Worm (Caenorhabditis elegans): ENCODE measurements around the gene lev-9.

lev-9 gene

ce11 chrX:6337338-6337737 lies 45.8 kb upstream of the lev-9 start:
- no peak for TF ChIP-seq mab-9 (GFP tag; IDR thresholded peaks at IDR 0.05)

- TF ChIP-seq efl-3 (GFP tag; optimal IDR thresholded peaks at IDR 0.05) (no peak), nhr-76 (tag; optimal IDR thresholded peaks at IDR 0.05) (no peak)
Observed at ce11 chrX:6334602-6335001, 43.1 kb upstream of the lev-9 start.

DNA sequence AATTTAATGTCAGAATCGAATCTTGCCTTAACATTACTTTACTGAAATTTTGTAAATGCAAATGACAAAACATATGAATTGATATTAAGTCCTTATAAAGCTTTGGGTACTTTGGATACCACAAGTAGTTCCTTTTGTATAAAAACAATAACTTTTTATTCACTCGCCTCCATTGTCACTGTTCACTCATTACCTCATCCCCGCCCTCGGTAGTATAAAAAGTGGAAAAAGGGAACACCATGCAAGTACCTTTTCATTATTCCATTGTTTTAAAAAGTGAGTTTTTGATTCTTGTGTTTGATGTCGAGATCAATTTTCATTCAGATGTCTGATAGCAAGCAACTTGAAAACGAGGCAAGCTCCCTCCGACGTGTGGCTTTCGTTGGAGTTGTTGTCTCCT lies 42.5 kb upstream of the lev-9 start, which contains the start of gene col-171:
TSS of gene col-171 (plus strand) at position 301 of the 400 bp plus-strand sequence.
- TF ChIP-seq efl-1 (optimal IDR thresholded peaks at IDR 0.05) (no peak), efl-1 (GFP tag; optimal IDR thresholded peaks at IDR 0.05 in 1 of 2) (peak in 1 of 2 experiments; percentile 22), ces-1 (GFP tag; optimal IDR thresholded peaks at IDR 0.05) (no peak)

- TF ChIP-seq vab-15 (tag; optimal IDR thresholded peaks at IDR 0.05), result no peak
- no peak for TF ChIP-seq sptf-1 (tag; optimal IDR thresholded peaks at IDR 0.05)
- TF ChIP-seq pag-3 (tag; optimal IDR thresholded peaks at IDR 0.05; ENCODE audit: borderline replicate concordance, insufficient read depth), result no peak
- no peak for TF ChIP-seq C34B4.2 (tag; optimal IDR thresholded peaks at IDR 0.05)
- TF ChIP-seq nhr-12 (tag; optimal IDR thresholded peaks at IDR 0.05), result no peak
- no peak for TF ChIP-seq unc-98 (GFP tag; IDR thresholded peaks at IDR 0.05)
- no peak for TF ChIP-seq ces-1 (GFP tag; optimal IDR thresholded peaks at IDR 0.05)
- no peak for TF ChIP-seq xbp-1 (tag; optimal IDR thresholded peaks at IDR 0.05)
- no peak for TF ChIP-seq ama-1 (optimal IDR thresholded peaks at IDR 0.05)
- no peak for TF ChIP-seq nhr-237 (tag; optimal IDR thresholded peaks at IDR 0.05)
- no peak for TF ChIP-seq ceh-63 (GFP tag; optimal IDR thresholded peaks at IDR 0.05)
- no peak for TF ChIP-seq sox-4 (tag; optimal IDR thresholded peaks at IDR 0.05)
- no peak for TF ChIP-seq lin-35 (GFP tag; optimal IDR thresholded peaks at IDR 0.05)
- no peak for TF ChIP-seq rnt-1 (tag; optimal IDR thresholded peaks at IDR 0.05)
- TF ChIP-seq fkh-10 (GFP tag; optimal IDR thresholded peaks at IDR 0.05), result no peak
- no peak for TF ChIP-seq lsy-2 (tag; optimal IDR thresholded peaks at IDR 0.05)
- no peak for TF ChIP-seq Y116A8C.19 (tag; optimal IDR thresholded peaks at IDR 0.05; ENCODE audit: borderline replicate concordance)
Observed at ce11 chrX:6331409-6331808, 39.9 kb upstream of the lev-9 start, which contains the start of gene col-170. col-170 (plus strand) TSS chrX:6331709.

- TF ChIP-seq ztf-4 (tag; optimal IDR thresholded peaks at IDR 0.05), result no peak
- TF ChIP-seq lir-3 (tag; optimal IDR thresholded peaks at IDR 0.05; ENCODE audit: poor library complexity), result no peak
- TF ChIP-seq unc-130 (tag; optimal IDR thresholded peaks at IDR 0.05), result no peak
- TF ChIP-seq zip-4 (GFP tag; optimal IDR thresholded peaks at IDR 0.05), result no peak
- no peak for TF ChIP-seq mab-9 (GFP tag; IDR thresholded peaks at IDR 0.05)
- no peak for TF ChIP-seq C34B4.2 (tag; optimal IDR thresholded peaks at IDR 0.05)
- no peak for TF ChIP-seq ceh-8 (GFP tag; optimal IDR thresholded peaks at IDR 0.05)
- TF ChIP-seq ets-5 (GFP tag; IDR thresholded peaks at IDR 0.05), result no peak
- no peak for TF ChIP-seq dpl-1 (GFP tag; optimal IDR thresholded peaks at IDR 0.05)
- TF ChIP-seq fkh-4 (tag; optimal IDR thresholded peaks at IDR 0.05; ENCODE audit: borderline replicate concordance), result no peak
- TF ChIP-seq lsy-2 (tag; optimal IDR thresholded peaks at IDR 0.05), result no peak
- TF ChIP-seq rnt-1 (tag; optimal IDR thresholded peaks at IDR 0.05), result no peak
- no peak for TF ChIP-seq nhr-71 (tag; optimal IDR thresholded peaks at IDR 0.05)
- TF ChIP-seq nhr-237 (tag; optimal IDR thresholded peaks at IDR 0.05), result no peak
- TF ChIP-seq C04F5.9 (tag; optimal IDR thresholded peaks at IDR 0.05), result no peak
- TF ChIP-seq alr-1 (tag; optimal IDR thresholded peaks at IDR 0.05; ENCODE audit: borderline replicate concordance), result no peak
Observed at ce11 chrX:6328860-6329259, 37.3 kb upstream of the lev-9 start, which contains the start of gene col-169. col-169 (plus strand) TSS chrX:6329160.

- TF ChIP-seq unc-98 (GFP tag; IDR thresholded peaks at IDR 0.05), result no peak
- TF ChIP-seq nhr-85 (tag), result peak; percentile 70
- no peak for TF ChIP-seq efl-1 (optimal IDR thresholded peaks at IDR 0.05)
- peak in 1 of 2 experiments; percentile 28 for TF ChIP-seq efl-1 (GFP tag; optimal IDR thresholded peaks at IDR 0.05 in 1 of 2)
- TF ChIP-seq zip-4 (GFP tag; optimal IDR thresholded peaks at IDR 0.05), result no peak
- TF ChIP-seq nhr-90 (tag; optimal IDR thresholded peaks at IDR 0.05; ENCODE audit: poor library complexity), result no peak
Observed at ce11 chrX:6326088-6326487, 34.6 kb upstream of the lev-9 start, which contains the start of gene col-168. col-168 (plus strand) TSS chrX:6326388.

Data from whole organism, L1 larva.